Fruit fly (Drosophila melanogaster): ENCODE data around the gene Ranbp21.

DNA sequence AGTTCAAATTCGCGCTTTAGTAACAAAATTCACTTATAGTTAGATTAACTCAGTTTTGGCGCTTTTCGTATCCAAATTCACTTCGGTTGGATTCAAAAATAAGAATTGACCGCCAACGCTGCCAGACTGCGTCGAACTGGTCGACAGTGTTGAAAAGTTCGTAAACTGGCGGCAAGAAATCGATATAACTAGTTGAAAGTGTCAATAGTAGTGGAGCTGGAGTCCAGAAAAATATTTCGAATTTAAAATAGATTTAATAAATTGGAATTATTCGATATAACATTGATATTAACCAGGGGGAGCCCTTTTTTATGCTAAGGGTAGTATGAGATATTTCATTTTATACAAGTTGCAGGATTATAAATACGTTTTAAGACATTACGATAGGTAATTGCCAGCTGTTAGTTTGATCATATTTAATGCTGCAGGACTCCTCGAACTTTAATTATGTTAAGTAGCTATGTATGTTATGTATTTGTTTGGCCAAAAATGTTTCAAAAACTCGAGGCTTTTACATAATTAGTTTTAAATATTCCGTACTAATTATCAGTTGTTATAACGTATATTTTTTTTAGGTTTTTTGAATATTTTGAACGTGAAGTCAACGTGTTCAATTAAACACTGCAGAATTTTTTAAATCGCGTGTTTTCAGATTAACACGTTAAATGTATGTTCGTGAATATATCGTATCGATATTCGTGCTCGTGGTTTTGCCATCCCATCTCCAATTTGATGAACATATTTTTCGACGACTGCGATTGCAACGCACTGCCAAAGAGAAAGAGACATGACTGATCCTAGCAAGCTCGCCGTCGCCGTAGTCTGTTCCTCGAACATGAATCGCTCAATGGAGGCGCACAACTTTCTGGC lies 12.0 kb upstream of the Ranbp21 start, which contains the start of the genes CG14223 and Ssu72:
- TF ChIP-seq CG31627 (GFP tag; optimal IDR thresholded peaks at IDR 0.05) (no peak), CG6163 (GFP tag; IDR thresholded peaks at IDR 0.05) (no peak)

Measured in whole organism, prepupa.